Fruit fly (Drosophila melanogaster): ENCODE measurements around the gene Grp170.

Grp170 gene

DNA sequence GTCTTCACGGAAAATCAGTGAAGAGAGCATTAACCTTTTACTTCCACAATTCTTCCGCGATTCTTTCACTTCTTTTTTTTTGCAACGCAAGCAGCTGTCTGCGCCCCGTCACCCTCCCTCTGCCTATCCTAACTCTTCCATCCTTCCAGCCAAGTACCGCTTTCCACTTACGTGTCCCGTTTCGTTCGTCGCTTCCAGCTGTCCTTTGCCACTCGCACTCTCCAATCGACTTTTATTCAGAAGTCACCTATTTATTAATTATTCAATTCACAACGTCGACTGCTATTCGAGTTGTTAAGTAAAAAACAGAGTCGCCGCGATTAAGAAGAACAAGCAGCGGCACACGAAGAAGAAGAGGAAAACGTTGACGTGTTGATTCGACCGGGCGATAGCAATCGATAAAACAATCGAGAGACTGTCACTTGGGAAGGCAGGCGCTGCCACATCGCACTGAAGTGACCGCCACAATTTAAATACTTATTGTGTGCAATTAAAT, at the start of gene Grp170 (continued):
- TF ChIP-seq Doc3 (GFP tag; IDR thresholded peaks at IDR 0.05; ENCODE audit: partially characterized antibody) (peak; percentile 69), bigmax (GFP tag; optimal IDR thresholded peaks at IDR 0.05) (no peak), CG42726 (GFP tag; IDR thresholded peaks at IDR 0.05; ENCODE audit: partially characterized antibody) (peak; percentile 93), sob (GFP tag; IDR thresholded peaks at IDR 0.05) (0 out of 2 replicates have a peak, but pooled peaks have one; percentile 18), dysf (GFP tag; IDR thresholded peaks at IDR 0.05) (no peak), tin (GFP tag; optimal IDR thresholded peaks at IDR 0.05) (no peak), D (optimal IDR thresholded peaks at IDR 0.05) (no peak), D (GFP tag; optimal IDR thresholded peaks at IDR 0.05) (no peak), CG8359 (GFP tag; optimal IDR thresholded peaks at IDR 0.05; ENCODE audit: borderline replicate concordance) (no peak), CG10431 (GFP tag; optimal IDR thresholded peaks at IDR 0.05) (peak; percentile 8), CG17359 (tag; optimal IDR thresholded peaks at IDR 0.05) (no peak), Spps (tag; optimal IDR thresholded peaks at IDR 0.05) (no peak), CG7987 (GFP tag; optimal IDR thresholded peaks at IDR 0.05) (peak; percentile 19), CG16863 (GFP tag; optimal IDR thresholded peaks at IDR 0.05) (no peak), CG17361 (GFP tag; IDR thresholded peaks at IDR 0.05) (0 out of 3 replicates have a peak, but pooled peaks have one; percentile 14), org-1 (GFP tag; optimal IDR thresholded peaks at IDR 0.05) (no peak), CG1792 (GFP tag; optimal IDR thresholded peaks at IDR 0.05) (no peak), Gug (GFP tag; IDR thresholded peaks at IDR 0.05) (no peak), CG3847 (GFP tag; IDR thresholded peaks at IDR 0.05) (peak; percentile 69), sqz (GFP tag; optimal IDR thresholded peaks at IDR 0.05) (peak; percentile 45), exex (tag; optimal IDR thresholded peaks at IDR 0.05) (no peak), CG9876 (GFP tag; optimal IDR thresholded peaks at IDR 0.05) (no peak), Nf-YC (tag; optimal IDR thresholded peaks at IDR 0.05) (peak; percentile 17), Fer1 (GFP tag; optimal IDR thresholded peaks at IDR 0.05) (peak; percentile 34), Chrac-16 (GFP tag; optimal IDR thresholded peaks at IDR 0.05) (no peak), CG2116 (GFP tag; optimal IDR thresholded peaks at IDR 0.05) (peak; percentile 91), trem (tag; optimal IDR thresholded peaks at IDR 0.05) (peak; percentile 69), CG31441 (GFP tag; IDR thresholded peaks at IDR 0.05) (no peak), dpn (GFP tag; optimal IDR thresholded peaks at IDR 0.05) (no peak), CG8924 (tag; optimal IDR thresholded peaks at IDR 0.05) (peak; percentile 27), lmd (GFP tag; IDR thresholded peaks at IDR 0.05) (no peak), inv (GFP tag; IDR thresholded peaks at IDR 0.05; ENCODE audit: partially characterized antibody) (peak; percentile 85), klu (GFP tag; IDR thresholded peaks at IDR 0.05) (no peak), dm (GFP tag; optimal IDR thresholded peaks at IDR 0.05) (peak; percentile 17), grau (tag; optimal IDR thresholded peaks at IDR 0.05) (peak; percentile 8), CG18476 (GFP tag; optimal IDR thresholded peaks at IDR 0.05) (no peak), CG12155 (GFP tag; optimal IDR thresholded peaks at IDR 0.05) (no peak), Rx (GFP tag; IDR thresholded peaks at IDR 0.05) (no peak), tna (GFP tag; IDR thresholded peaks at IDR 0.05; ENCODE audit: partially characterized antibody) (peak; percentile 86), CG8281 (tag; optimal IDR thresholded peaks at IDR 0.05) (no peak), MBD-R2 (GFP tag; IDR thresholded peaks at IDR 0.05) (peak; percentile 56; the same call in 1 of the 2 replicates), Hmr (GFP tag; optimal IDR thresholded peaks at IDR 0.05) (peak; percentile 31), toy (GFP tag; IDR thresholded peaks at IDR 0.05) (no peak), tll (GFP tag; optimal IDR thresholded peaks at IDR 0.05) (peak in 1 of 2 experiments; percentile 52), vvl (GFP tag; IDR thresholded peaks at IDR 0.05) (no peak), Dref (GFP tag; IDR thresholded peaks at IDR 0.05) (peak; percentile 92), prd (optimal IDR thresholded peaks at IDR 0.05) (no peak), prd (GFP tag; IDR thresholded peaks at IDR 0.05) (no peak), nerfin-2 (GFP tag; IDR thresholded peaks at IDR 0.05; ENCODE audit: partially characterized antibody) (peak; percentile 67), Meics (GFP tag; optimal IDR thresholded peaks at IDR 0.05) (no peak), onecut (GFP tag; IDR thresholded peaks at IDR 0.05) (peak; percentile 20; the same call in 1 of the 2 replicates)

Data from whole organism, embryonic.